Fruit fly (Drosophila melanogaster): Measurements from ENCODE around the gene eIF2gamma.
A peak's percentile ranks its signal among the peaks of the same experiment; 100 is the strongest.

eIF2gamma gene

dm6 chr3R:15231635-15232138 lies 31.6 kb downstream of the eIF2gamma start:
- no peak for TF ChIP-seq psq (optimal IDR thresholded peaks at IDR 0.05)
- no peak for TF ChIP-seq pan (optimal IDR thresholded peaks at IDR 0.05)
- TF ChIP-seq Dll (optimal IDR thresholded peaks at IDR 0.05): no peak
- TF ChIP-seq CG8478 (optimal IDR thresholded peaks at IDR 0.05): no peak
- TF ChIP-seq EcR (GFP tag; optimal IDR thresholded peaks at IDR 0.05): no peak
- TF ChIP-seq usp (GFP tag; optimal IDR thresholded peaks at IDR 0.05): no peak

dm6 chr3R:15230285-15230684 lies 33.0 kb downstream of the eIF2gamma start, which contains the start of gene CG34316:
TSS of gene CG34316 (plus strand) at chr3R:15230585.
- TF ChIP-seq Dll (optimal IDR thresholded peaks at IDR 0.05) (no peak), usp (GFP tag; optimal IDR thresholded peaks at IDR 0.05) (no peak), pan (optimal IDR thresholded peaks at IDR 0.05) (no peak), psq (optimal IDR thresholded peaks at IDR 0.05) (no peak)

- TF ChIP-seq pan (optimal IDR thresholded peaks at IDR 0.05) (peak; percentile 98), CG8478 (optimal IDR thresholded peaks at IDR 0.05) (no peak), Dll (optimal IDR thresholded peaks at IDR 0.05) (no peak), psq (optimal IDR thresholded peaks at IDR 0.05) (no peak), usp (GFP tag; optimal IDR thresholded peaks at IDR 0.05) (no peak), EcR (GFP tag; optimal IDR thresholded peaks at IDR 0.05) (no peak)
Observed at dm6 chr3R:15229329-15229876, 33.9 kb downstream of the eIF2gamma start, which contains the start of the genes Art3 and mRpS10. TSS of gene Art3 (minus strand) at chr3R:15229408. TSS of gene mRpS10 (plus strand) at chr3R:15229665.

- TF ChIP-seq EcR (GFP tag; optimal IDR thresholded peaks at IDR 0.05) (no peak), psq (optimal IDR thresholded peaks at IDR 0.05) (no peak), pan (optimal IDR thresholded peaks at IDR 0.05) (no peak), usp (GFP tag; optimal IDR thresholded peaks at IDR 0.05) (no peak), CG8478 (optimal IDR thresholded peaks at IDR 0.05) (no peak)
Observed at dm6 chr3R:15225279-15225730, 38.0 kb downstream of the eIF2gamma start, which contains the start of the genes CG31344 and Caf1-55. TSS of gene CG31344 (minus strand) at chr3R:15225329. TSS of gene Caf1-55 (plus strand) at chr3R:15225576.

dm6 chr3R:15222973-15223372 lies 40.3 kb downstream of the eIF2gamma start, which contains the start of gene Polr2G:
TSS of gene Polr2G (minus strand) at chr3R:15223180.
- TF ChIP-seq psq (optimal IDR thresholded peaks at IDR 0.05): no peak
- TF ChIP-seq Dll (optimal IDR thresholded peaks at IDR 0.05): no peak
- TF ChIP-seq pan (optimal IDR thresholded peaks at IDR 0.05): no peak
- TF ChIP-seq CG8478 (optimal IDR thresholded peaks at IDR 0.05): no peak
- TF ChIP-seq EcR (GFP tag; optimal IDR thresholded peaks at IDR 0.05): no peak
- no peak for TF ChIP-seq usp (GFP tag; optimal IDR thresholded peaks at IDR 0.05)

dm6 chr3R:15218824-15219576 lies 44.3 kb downstream of the eIF2gamma start, which contains the start of the genes SIDL and CG12241:
TSS of gene SIDL (minus strand) at chr3R:15218874.
TSS of gene CG12241 (plus strand) at chr3R:15219256.
- TF ChIP-seq psq (optimal IDR thresholded peaks at IDR 0.05): no peak
- no peak for TF ChIP-seq pan (optimal IDR thresholded peaks at IDR 0.05)

- TF ChIP-seq EcR (GFP tag; optimal IDR thresholded peaks at IDR 0.05) (no peak), usp (GFP tag; optimal IDR thresholded peaks at IDR 0.05) (no peak), Dll (optimal IDR thresholded peaks at IDR 0.05) (no peak), CG8478 (optimal IDR thresholded peaks at IDR 0.05) (no peak), psq (optimal IDR thresholded peaks at IDR 0.05) (no peak), pan (optimal IDR thresholded peaks at IDR 0.05) (no peak)
Observed at dm6 chr3R:15213362-15213989, 49.8 kb downstream of the eIF2gamma start, which contains the start of the genes CG6654 and CG4210. TSS of gene CG6654 (minus strand) at chr3R:15213658. TSS of gene CG4210 (plus strand) at chr3R:15213974.

- TF ChIP-seq EcR (GFP tag; optimal IDR thresholded peaks at IDR 0.05) (no peak), pan (optimal IDR thresholded peaks at IDR 0.05) (no peak), psq (optimal IDR thresholded peaks at IDR 0.05) (no peak), usp (GFP tag; optimal IDR thresholded peaks at IDR 0.05) (no peak), Dll (optimal IDR thresholded peaks at IDR 0.05) (no peak), CG8478 (optimal IDR thresholded peaks at IDR 0.05) (no peak)
Observed at dm6 chr3R:15208712-15209499, 54.4 kb downstream of the eIF2gamma start, which contains the start of the genes Spn88Eb and Mau2. TSS of gene Spn88Eb (minus strand) at chr3R:15208762. TSS of gene Mau2 (plus strand) at chr3R:15209204.

Measured in whole organism.